Fruit fly (Drosophila melanogaster): ENCODE measurements around the gene CG2157.

dm6 chrX:10835631-10836030, 33.5 kb upstream of the CG2157 start:
- TF ChIP-seq psq (optimal IDR thresholded peaks at IDR 0.05) (no peak), Dll (optimal IDR thresholded peaks at IDR 0.05) (no peak), CG8478 (optimal IDR thresholded peaks at IDR 0.05) (no peak), EcR (GFP tag; optimal IDR thresholded peaks at IDR 0.05) (no peak)

Data from whole organism.